Fruit fly (Drosophila melanogaster) S2 (cell line): Measurements from ENCODE around the gene Pldn.

Source experiments
- CG8478 ChIP-seq: fragments of >200 bp; optimal IDR thresholded peaks from 2 replicates; lab custom pipeline; 2018
- CTCF ChIP-seq, 2 experiments: fragments of >200 bp; optimal IDR thresholded peaks; 2 replicates each; lab custom pipeline; 2018

DNA sequence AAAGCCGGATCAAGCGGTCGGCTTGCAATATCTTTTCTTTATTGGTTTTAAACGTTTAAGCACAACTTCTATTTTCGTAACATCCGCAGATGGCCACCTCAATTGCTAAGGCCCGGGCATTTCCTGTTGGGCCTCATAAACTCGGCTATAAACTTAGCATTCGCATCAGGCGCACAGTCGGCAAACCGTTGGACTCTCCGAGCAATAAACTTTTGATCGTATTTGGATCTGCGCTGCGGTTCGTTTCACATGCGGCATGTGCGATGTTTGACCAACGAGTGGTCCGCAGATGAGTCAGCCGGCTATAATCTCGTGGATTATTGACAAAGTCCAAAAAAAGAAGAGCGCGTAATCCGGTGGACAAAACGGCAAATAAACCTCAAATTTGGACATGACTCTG lies 20.6 kb upstream of the Pldn start:
- TF ChIP-seq CTCF (optimal IDR thresholded peaks at IDR 0.05; lab: Kevin White, UChicago), result no peak
- TF ChIP-seq CG8478 (lab: Kevin White, UChicago), result no peak
